Worm (Caenorhabditis elegans): ENCODE results near the gene stc-1.

DNA sequence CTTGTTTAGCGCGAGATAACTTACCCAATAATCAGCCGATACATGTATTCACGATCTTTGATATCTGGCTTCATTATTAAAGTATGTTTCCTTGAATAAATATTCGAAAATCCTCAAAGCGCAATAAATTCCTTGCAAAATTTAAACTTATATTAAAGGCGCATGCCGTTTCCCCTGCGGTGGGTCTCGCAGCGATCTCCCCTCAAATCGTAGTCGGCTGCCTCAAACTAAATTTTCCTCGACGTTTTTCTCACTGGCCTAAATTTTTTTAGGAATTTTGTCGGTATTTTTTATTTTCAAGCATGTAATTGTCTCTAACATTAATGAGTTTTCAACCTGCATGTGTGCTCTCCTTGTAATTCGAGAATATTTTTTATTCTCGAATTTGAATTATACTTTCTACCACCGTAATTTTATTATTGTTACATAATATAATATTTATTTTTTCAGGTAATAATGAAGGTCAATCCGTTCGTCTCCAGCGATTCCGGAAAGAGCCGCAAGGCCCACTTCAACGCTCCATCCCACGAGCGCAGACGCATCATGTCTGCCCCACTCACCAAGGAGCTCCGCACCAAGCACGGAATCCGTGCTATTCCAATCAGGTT, 36.5 kb upstream of the stc-1 start, which contains the start of the genes cpf-1 and rpl-26:
- no peak for TF ChIP-seq madf-3 (GFP tag; IDR thresholded peaks at IDR 0.05)
- no peak for TF ChIP-seq ets-4 (GFP tag; optimal IDR thresholded peaks at IDR 0.05)
- no peak for TF ChIP-seq rcor-1 (GFP tag; IDR thresholded peaks at IDR 0.05)
- TF ChIP-seq egrh-3 (GFP tag; IDR thresholded peaks at IDR 0.05), result no peak
- no peak for TF ChIP-seq ztf-6 (GFP tag; IDR thresholded peaks at IDR 0.05)
- peak; percentile 71 for TF ChIP-seq snpc-4 (GFP tag; optimal IDR thresholded peaks at IDR 0.05)
- TF ChIP-seq snpc-4 (tag; optimal IDR thresholded peaks at IDR 0.05), result peak; percentile 55 to 80 (median 74)
- no peak for TF ChIP-seq ceh-91 (GFP tag; IDR thresholded peaks at IDR 0.05)
- peak; percentile 92 for TF ChIP-seq sptf-2 (GFP tag; optimal IDR thresholded peaks at IDR 0.05)

Data from whole organism, young adult.